Worm (Caenorhabditis elegans) whole organism, young adult: ENCODE data around the gene rpl-15.
A peak's percentile ranks its signal among the peaks of the same experiment; 100 is the strongest.

Source experiments
- B0019.2 ChIP-seq: fragments of 200-800 bp; sonication (Bioruptor generic); conservative IDR thresholded peaks from 2 replicates; pipeline ENCODE4 v1.3.6; 2022; ENCODE audit warnings: missing genetic modification reagents, missing genetic modification characterization, missing compliant biosample characterization
- B0261.1 ChIP-seq: sonication (generic microtip); optimal IDR thresholded peaks from 2 replicates; lab custom pipeline; 2016; ENCODE audit warnings: mild to moderate bottlenecking, missing genetic modification characterization, moderate library complexity, missing compliant biosample characterization
- F22D6.2 ChIP-seq: sonication (generic microtip); optimal IDR thresholded peaks from 2 replicates; lab custom pipeline; 2016; ENCODE audit warnings: mild to moderate bottlenecking, missing genetic modification characterization, missing compliant biosample characterization
- F37B4.10 ChIP-seq: fragments of 200-800 bp; sonication (Bioruptor generic); IDR thresholded peaks from 2 replicates; pipeline ENCODE4 v1.3.6; 2022; ENCODE audit warnings: missing genetic modification characterization, missing compliant biosample characterization
- F39B2.1 ChIP-seq: fragments of 200-800 bp; sonication (Bioruptor generic); IDR thresholded peaks from 2 replicates; pipeline ENCODE4 v1.3.6; 2022; ENCODE audit warnings: missing genetic modification reagents, missing genetic modification characterization, missing compliant biosample characterization
- F55B11.4 ChIP-seq: sonication (generic microtip); optimal IDR thresholded peaks from 2 replicates; lab custom pipeline; 2016; ENCODE audit warnings: missing compliant biosample characterization, missing genetic modification characterization, borderline replicate concordance; ENCODE audit not compliant: insufficient read depth
- K12H6.12 ChIP-seq: fragments of 200-800 bp; sonication (Bioruptor generic); optimal IDR thresholded peaks from 2 replicates; lab custom pipeline; 2018; ENCODE audit warnings: mild to moderate bottlenecking, missing genetic modification characterization, missing compliant biosample characterization
- Y53F4B.3 ChIP-seq: fragments of 200-800 bp; sonication (Bioruptor generic); IDR thresholded peaks from 2 replicates; pipeline ENCODE4 v1.3.6; 2022; ENCODE audit warnings: missing genetic modification reagents, missing genetic modification characterization, missing compliant biosample characterization
- Y53G8AR.9 ChIP-seq: fragments of 200-800 bp; sonication (Bioruptor generic); conservative IDR thresholded peaks from 2 replicates; pipeline ENCODE4 v1.3.6; 2022; ENCODE audit warnings: missing genetic modification reagents, missing genetic modification characterization, missing compliant biosample characterization
- Y95B8A.8 ChIP-seq: fragments of 200-800 bp; sonication (Bioruptor generic); IDR thresholded peaks from 2 replicates; pipeline ENCODE4 v1.3.6; 2022; ENCODE audit warnings: missing genetic modification reagents, missing genetic modification characterization, missing compliant biosample characterization
- aptf-3 ChIP-seq: fragments of 200-800 bp; sonication (Bioruptor generic); IDR thresholded peaks from 2 replicates; pipeline ENCODE4 v1.3.6; 2022; ENCODE audit warnings: missing genetic modification characterization, missing compliant biosample characterization
- attf-3 ChIP-seq: fragments of 200-800 bp; sonication (Bioruptor generic); conservative IDR thresholded peaks from 2 replicates; pipeline ENCODE4 v1.3.6; 2022; ENCODE audit warnings: missing genetic modification reagents, missing genetic modification characterization, missing compliant biosample characterization
- bed-1 ChIP-seq: fragments of 200-800 bp; sonication (Bioruptor generic); IDR thresholded peaks from 2 replicates; pipeline ENCODE4 v1.3.6; 2022; ENCODE audit warnings: missing genetic modification reagents, missing genetic modification characterization, missing compliant biosample characterization
- ccch-3 ChIP-seq: fragments of 200-800 bp; sonication (Bioruptor generic); optimal IDR thresholded peaks from 2 replicates; lab custom pipeline; 2018; ENCODE audit warnings: mild to moderate bottlenecking, missing genetic modification characterization, missing compliant biosample characterization
- ceh-79 ChIP-seq: sonication (generic microtip); optimal IDR thresholded peaks from 2 replicates; lab custom pipeline; 2017; ENCODE audit warnings: mild to moderate bottlenecking, missing genetic modification characterization, missing compliant biosample characterization
- dpl-1 ChIP-seq: fragments of 150-350 bp; optimal IDR thresholded peaks from 2 replicates; lab custom pipeline; 2014; ENCODE audit warnings: missing biosample characterization, missing genetic modification reagents, missing genetic modification characterization
- egrh-3 ChIP-seq: fragments of 200-800 bp; sonication (Bioruptor generic); IDR thresholded peaks from 2 replicates; pipeline ENCODE4 v1.3.6; 2022; ENCODE audit warnings: missing genetic modification reagents, missing genetic modification characterization, missing compliant biosample characterization
- ekl-4 ChIP-seq: fragments of 200-800 bp; sonication (Bioruptor generic); IDR thresholded peaks from 2 replicates; pipeline ENCODE4 v1.3.6; 2022; ENCODE audit warnings: missing genetic modification reagents, missing genetic modification characterization, missing compliant biosample characterization
- ets-4 ChIP-seq: fragments of 200-800 bp; sonication (Bioruptor generic); optimal IDR thresholded peaks from 2 replicates; lab custom pipeline; 2018; ENCODE audit warnings: mild to moderate bottlenecking, missing genetic modification characterization, missing compliant biosample characterization
- hlh-12 ChIP-seq: sonication (generic microtip); optimal IDR thresholded peaks from 2 replicates; lab custom pipeline; 2016; ENCODE audit warnings: missing genetic modification characterization, missing compliant biosample characterization
- hlh-26 ChIP-seq: fragments of 200-800 bp; sonication (Bioruptor generic); conservative IDR thresholded peaks from 2 replicates; pipeline ENCODE4 v1.3.6; 2022; ENCODE audit warnings: missing genetic modification reagents, missing genetic modification characterization, missing compliant biosample characterization
- hrde-1 ChIP-seq: sonication (generic microtip); optimal IDR thresholded peaks from 2 replicates; lab custom pipeline; 2016; ENCODE audit warnings: missing genetic modification characterization, mild to moderate bottlenecking, missing compliant biosample characterization, moderate library complexity, missing genotype, missing genetic modification reagents, borderline replicate concordance
- lin-54 ChIP-seq: fragments of 200-800 bp; sonication (Bioruptor generic); optimal IDR thresholded peaks from 2 replicates; lab custom pipeline; 2018; ENCODE audit warnings: mild to moderate bottlenecking, missing genetic modification characterization, missing compliant biosample characterization
- madf-10 ChIP-seq: sonication (generic microtip); optimal IDR thresholded peaks from 2 replicates; lab custom pipeline; 2016; ENCODE audit warnings: mild to moderate bottlenecking, missing genetic modification characterization, missing compliant biosample characterization
- mcd-1 ChIP-seq: fragments of 200-800 bp; sonication (Bioruptor generic); IDR thresholded peaks from 2 replicates; pipeline ENCODE4 v1.3.6; 2022; ENCODE audit warnings: missing genetic modification reagents, missing genetic modification characterization, missing compliant biosample characterization
- mel-28 ChIP-seq: sonication (generic microtip); optimal IDR thresholded peaks from 2 replicates; lab custom pipeline; 2016; ENCODE audit warnings: borderline replicate concordance, mild to moderate bottlenecking, missing genetic modification characterization, missing compliant biosample characterization
- mxl-1 ChIP-seq: sonication (generic microtip); optimal IDR thresholded peaks from 2 replicates; lab custom pipeline; 2016; ENCODE audit warnings: missing genetic modification characterization, missing compliant biosample characterization
- nfya-2 ChIP-seq: fragments of 200-800 bp; sonication (Bioruptor generic); IDR thresholded peaks from 2 replicates; pipeline ENCODE4 v1.3.6; 2022; ENCODE audit warnings: missing genetic modification reagents, missing genetic modification characterization, missing compliant biosample characterization
- nhr-27 ChIP-seq: fragments of 200-800 bp; sonication (Bioruptor generic); optimal IDR thresholded peaks from 2 replicates; lab custom pipeline; 2018; ENCODE audit warnings: mild to moderate bottlenecking, missing genetic modification characterization, moderate library complexity, missing compliant biosample characterization
- rec-8 ChIP-seq, 2 experiments: sonication (generic microtip); optimal IDR thresholded peaks; 2 replicates each; lab custom pipeline; 2016; ENCODE audit warnings: mild to moderate bottlenecking in 2 of 2, missing genetic modification characterization in 2 of 2, missing genetic modification reagents in 2 of 2, missing genotype in 2 of 2, missing biosample characterization in 1 of 2, missing compliant biosample characterization in 1 of 2, moderate library complexity in 1 of 2
- sdz-38 ChIP-seq: sonication (generic microtip); optimal IDR thresholded peaks from 2 replicates; lab custom pipeline; 2016; ENCODE audit warnings: missing genotype, missing genetic modification characterization, missing compliant biosample characterization
- tbp1 ChIP-seq: fragments of 200-800 bp; sonication (Bioruptor generic); optimal IDR thresholded peaks from 2 replicates; lab custom pipeline; 2018; ENCODE audit warnings: mild to moderate bottlenecking, missing genetic modification characterization, missing compliant biosample characterization
- tbx-9 ChIP-seq: sonication (generic microtip); optimal IDR thresholded peaks from 2 replicates; lab custom pipeline; 2016; ENCODE audit warnings: borderline replicate concordance, missing genetic modification characterization, inconsistent platforms, missing compliant biosample characterization
- unc-130 ChIP-seq: sonication (generic microtip); optimal IDR thresholded peaks from 2 replicates; lab custom pipeline; 2016; ENCODE audit warnings: missing genetic modification reagents, missing genetic modification characterization, missing compliant biosample characterization
- xnd-1 ChIP-seq: sonication (generic microtip); optimal IDR thresholded peaks from 2 replicates; lab custom pipeline; 2016; ENCODE audit warnings: missing genotype, missing genetic modification reagents, missing genetic modification characterization, missing compliant biosample characterization
- ztf-22 ChIP-seq: fragments of 200-800 bp; sonication (Bioruptor generic); optimal IDR thresholded peaks from 2 replicates; lab custom pipeline; 2018; ENCODE audit warnings: mild to moderate bottlenecking, missing genetic modification characterization, moderate library complexity, missing compliant biosample characterization
- ztf-25 ChIP-seq: fragments of 200-800 bp; sonication (Bioruptor generic); IDR thresholded peaks from 2 replicates; pipeline ENCODE4 v1.3.6; 2022; ENCODE audit warnings: missing genetic modification reagents, missing genetic modification characterization, missing compliant biosample characterization

Gene rpl-15

ce11 chrIV:620324-620723 lies 34.1 kb downstream of the rpl-15 start (continued):
- TF ChIP-seq B0261.1 (tag; lab: Kevin White, UChicago) (peak; percentile 85), tbx-9 (no peak), nfya-2 (GFP tag; lab: Robert Waterston, UW) (no peak), K12H6.12 (tag; lab: Kevin White, UChicago) (peak; percentile 13), bed-1 (no peak), ztf-25 (GFP tag; lab: Robert Waterston, UW) (peak; percentile 68; the same call in 1 of the 2 replicates), ceh-79 (tag; lab: Kevin White, UChicago) (no peak), xnd-1 (tag; lab: Kevin White, UChicago) (no peak), hlh-12 (tag; lab: Kevin White, UChicago) (peak; percentile 45), ets-4 (GFP tag; lab: Kevin White, UChicago) (no peak), ztf-22 (no peak), ekl-4 (GFP tag; lab: Robert Waterston, UW) (peak; percentile 39), F22D6.2 (tag; lab: Kevin White, UChicago) (no peak), Y53F4B.3 (GFP tag; lab: Robert Waterston, UW) (no peak), tbp1 (peak; percentile 94), sdz-38 (tag; lab: Kevin White, UChicago) (no peak), nhr-27 (tag; lab: Kevin White, UChicago) (no peak), lin-54 (peak; percentile 58), hlh-26 (GFP tag; lab: Robert Waterston, UW) (no peak), egrh-3 (GFP tag; lab: Robert Waterston, UW) (no peak), madf-10 (tag; lab: Kevin White, UChicago) (peak; percentile 44)

ce11 chrIV:619766-620165 lies 34.6 kb downstream of the rpl-15 start:
- TF ChIP-seq attf-3 (GFP tag; lab: Robert Waterston, UW) (no peak), Y53G8AR.9 (GFP tag; lab: Robert Waterston, UW) (no peak), F39B2.1 (GFP tag; lab: Robert Waterston, UW) (no peak), B0019.2 (no peak), Y53F4B.3 (GFP tag; lab: Robert Waterston, UW) (no peak), aptf-3 (no peak), rec-8 (tag; optimal IDR thresholded peaks at IDR 0.05; lab: Kevin White, UChicago) (no peak), F37B4.10 (GFP tag; lab: Robert Waterston, UW) (no peak), hrde-1 (tag; lab: Kevin White, UChicago) (no peak), F55B11.4 (tag; lab: Kevin White, UChicago) (no peak), lin-54 (no peak), mcd-1 (GFP tag; lab: Robert Waterston, UW) (no peak), mel-28 (tag; lab: Kevin White, UChicago) (no peak), mxl-1 (tag; lab: Kevin White, UChicago) (no peak), dpl-1 (no peak), ccch-3 (GFP tag; lab: Kevin White, UChicago) (no peak)

ce11 chrIV:615244-615643 lies 39.1 kb downstream of the rpl-15 start, which contains the start of gene C18H7.1:
TSS of gene C18H7.1 (plus strand) at chrIV:615544.
- TF ChIP-seq Y95B8A.8, result no peak
- TF ChIP-seq unc-130 (GFP tag; lab: Kevin White, UChicago), result no peak
